Worm (Caenorhabditis elegans) whole organism, late embryonic: Measurements from ENCODE around the gene C50E10.2.

Source experiments
- C38D4.7 ChIP-seq: fragments of 200-800 bp; sonication (Bioruptor generic); optimal IDR thresholded peaks from 2 replicates; lab custom pipeline; 2018; ENCODE audit warnings: mild to moderate bottlenecking, missing genetic modification characterization, moderate library complexity, missing compliant biosample characterization
- ama-1 ChIP-seq: fragments of 150-350 bp; optimal IDR thresholded peaks from 2 replicates; lab custom pipeline; 2014
- ceh-31 ChIP-seq: sonication (generic microtip); optimal IDR thresholded peaks from 2 replicates; lab custom pipeline; 2016; ENCODE audit warnings: missing genetic modification characterization, missing compliant biosample characterization
- ceh-45 ChIP-seq: fragments of 200-800 bp; sonication (Bioruptor generic); IDR thresholded peaks from 2 replicates; pipeline ENCODE4 v1.3.6; 2022; ENCODE audit warnings: missing genetic modification reagents, missing genetic modification characterization, missing compliant biosample characterization
- dmd-4 ChIP-seq: sonication (generic microtip); optimal IDR thresholded peaks from 2 replicates; lab custom pipeline; 2016; ENCODE audit warnings: borderline replicate concordance, missing genetic modification characterization, missing compliant biosample characterization
- hlh-8 ChIP-seq: sonication (generic microtip); optimal IDR thresholded peaks from 2 replicates; lab custom pipeline; 2016; ENCODE audit warnings: missing genotype, missing genetic modification characterization, missing compliant biosample characterization
- nhr-11 ChIP-seq: fragments of 150-350 bp; optimal IDR thresholded peaks from 2 replicates; lab custom pipeline; 2014; ENCODE audit warnings: missing biosample characterization, missing genetic modification characterization
- pha-4 ChIP-seq: fragments of 150-350 bp; optimal IDR thresholded peaks from 2 replicates; lab custom pipeline; 2018; ENCODE audit warnings: missing biosample characterization, missing genetic modification reagents, missing genetic modification characterization
- tbx-2 ChIP-seq: sonication (generic microtip); optimal IDR thresholded peaks from 2 replicates; lab custom pipeline; 2016; ENCODE audit warnings: missing genetic modification characterization, missing compliant biosample characterization

DNA sequence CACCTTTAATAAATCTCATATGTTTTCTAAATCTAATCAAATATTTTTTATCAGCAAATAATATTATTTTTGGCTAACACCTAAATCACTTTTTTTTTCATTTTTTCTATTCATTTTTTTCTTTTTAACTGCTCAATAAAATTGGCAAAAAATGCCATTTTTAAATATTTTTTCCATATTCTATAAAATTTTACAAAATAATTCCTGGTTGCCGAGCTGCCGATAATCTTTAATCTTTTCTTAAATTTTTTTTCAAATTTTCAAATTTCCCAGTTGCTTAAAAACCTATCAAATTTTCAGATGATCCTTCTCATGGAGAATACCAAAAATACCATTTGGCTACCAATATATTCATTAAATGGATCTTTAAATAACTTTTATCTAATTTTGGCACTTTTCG, 2.0 kb upstream of the C50E10.2 start, which contains the start of gene sre-51:
- TF ChIP-seq tbx-2 (tag; lab: Kevin White, UChicago): no peak
- TF ChIP-seq nhr-11: no peak
- no peak for TF ChIP-seq ceh-31 (tag; lab: Kevin White, UChicago)
- TF ChIP-seq C38D4.7 (GFP tag; lab: Kevin White, UChicago): no peak
- TF ChIP-seq hlh-8: no peak
- no peak for TF ChIP-seq ceh-45 (GFP tag; lab: Robert Waterston, UW)
- no peak for TF ChIP-seq dmd-4 (tag; lab: Kevin White, UChicago)
- no peak for TF ChIP-seq pha-4 (tag; lab: Kevin White, UChicago)
- no peak for TF ChIP-seq ama-1 (lab: Kevin White, UChicago)
